Worm (Caenorhabditis elegans) whole organism, late embryonic: ENCODE data around the gene T13F3.8.

Experiments
- C08G9.2 ChIP-seq: sonication (generic microtip); optimal IDR thresholded peaks from 2 replicates; lab custom pipeline; 2016; ENCODE audit warnings: mild to moderate bottlenecking, missing genetic modification characterization, moderate library complexity, missing compliant biosample characterization
- C38D4.7 ChIP-seq: fragments of 200-800 bp; sonication (Bioruptor generic); optimal IDR thresholded peaks from 2 replicates; lab custom pipeline; 2018; ENCODE audit warnings: mild to moderate bottlenecking, missing genetic modification characterization, moderate library complexity, missing compliant biosample characterization
- F13H6.1 ChIP-seq: sonication (generic microtip); optimal IDR thresholded peaks from 2 replicates; lab custom pipeline; 2016; ENCODE audit warnings: missing genetic modification characterization, missing compliant biosample characterization
- K02D7.2 ChIP-seq: sonication (generic microtip); optimal IDR thresholded peaks from 2 replicates; lab custom pipeline; 2017; ENCODE audit warnings: mild to moderate bottlenecking, missing genetic modification characterization, missing compliant biosample characterization
- K09A11.1 ChIP-seq: sonication (generic microtip); optimal IDR thresholded peaks from 2 replicates; lab custom pipeline; 2017; ENCODE audit warnings: antibody characterized with exemption, mild to moderate bottlenecking, missing genetic modification characterization, missing compliant biosample characterization; ENCODE audit not compliant: insufficient read depth
- ahr-1 ChIP-seq: sonication (generic microtip); optimal IDR thresholded peaks from 2 replicates; lab custom pipeline; 2016; ENCODE audit warnings: missing genetic modification characterization, missing compliant biosample characterization
- ceh-14 ChIP-seq: sonication (generic microtip); optimal IDR thresholded peaks from 2 replicates; lab custom pipeline; 2016; ENCODE audit warnings: missing genotype, missing genetic modification characterization, missing compliant biosample characterization
- ceh-19 ChIP-seq: fragments of 200-800 bp; sonication (Bioruptor generic); optimal IDR thresholded peaks from 2 replicates; lab custom pipeline; 2018; ENCODE audit warnings: mild to moderate bottlenecking, missing genetic modification characterization, missing compliant biosample characterization
- ceh-30 ChIP-seq: fragments of 150-350 bp; optimal IDR thresholded peaks from 2 replicates; lab custom pipeline; 2014; ENCODE audit warnings: missing biosample characterization, missing genetic modification characterization
- ceh-34 ChIP-seq: sonication (generic microtip); optimal IDR thresholded peaks from 2 replicates; lab custom pipeline; 2016; ENCODE audit warnings: mild to moderate bottlenecking, missing genetic modification characterization, missing compliant biosample characterization
- ceh-45 ChIP-seq: fragments of 200-800 bp; sonication (Bioruptor generic); IDR thresholded peaks from 2 replicates; pipeline ENCODE4 v1.3.6; 2022; ENCODE audit warnings: missing genetic modification reagents, missing genetic modification characterization, missing compliant biosample characterization
- ceh-48 ChIP-seq: sonication (generic microtip); optimal IDR thresholded peaks from 2 replicates; lab custom pipeline; 2016; ENCODE audit warnings: missing genetic modification characterization, inconsistent platforms, missing compliant biosample characterization
- che-1 ChIP-seq: sonication (generic microtip); optimal IDR thresholded peaks from 2 replicates; lab custom pipeline; 2016; ENCODE audit warnings: mild to moderate bottlenecking, missing genetic modification characterization, missing compliant biosample characterization
- dve-1 ChIP-seq: sonication (generic microtip); optimal IDR thresholded peaks from 2 replicates; lab custom pipeline; 2017; ENCODE audit warnings: antibody characterized with exemption, mild to moderate bottlenecking, missing genetic modification characterization, missing compliant biosample characterization
- elt-2 ChIP-seq: sonication (generic microtip); optimal IDR thresholded peaks from 2 replicates; lab custom pipeline; 2016; ENCODE audit warnings: missing genetic modification reagents, missing genetic modification characterization, missing compliant biosample characterization
- elt-4 ChIP-seq: sonication (generic microtip); optimal IDR thresholded peaks from 2 replicates; lab custom pipeline; 2016; ENCODE audit warnings: missing genetic modification characterization, missing compliant biosample characterization
- ets-4 ChIP-seq: sonication (generic microtip); optimal IDR thresholded peaks from 2 replicates; lab custom pipeline; 2016; ENCODE audit warnings: missing genetic modification characterization, missing compliant biosample characterization
- fkh-6 ChIP-seq: sonication (generic microtip); optimal IDR thresholded peaks from 2 replicates; lab custom pipeline; 2016; ENCODE audit warnings: missing genetic modification characterization, missing compliant biosample characterization
- hlh-13 ChIP-seq: fragments of 200-800 bp; sonication (Bioruptor generic); optimal IDR thresholded peaks from 2 replicates; lab custom pipeline; 2018; ENCODE audit warnings: mild to moderate bottlenecking, missing genetic modification characterization, missing compliant biosample characterization
- hlh-15 ChIP-seq: sonication (generic microtip); optimal IDR thresholded peaks from 2 replicates; lab custom pipeline; 2016; ENCODE audit warnings: missing genetic modification characterization, missing compliant biosample characterization
- hlh-8 ChIP-seq: sonication (generic microtip); optimal IDR thresholded peaks from 2 replicates; lab custom pipeline; 2016; ENCODE audit warnings: missing genotype, missing genetic modification characterization, missing compliant biosample characterization
- lim-6 ChIP-seq: sonication (generic microtip); optimal IDR thresholded peaks from 2 replicates; lab custom pipeline; 2016; ENCODE audit warnings: missing genetic modification characterization, missing compliant biosample characterization
- mec-3 ChIP-seq: sonication (generic microtip); optimal IDR thresholded peaks from 2 replicates; lab custom pipeline; 2016; ENCODE audit warnings: borderline replicate concordance, missing genetic modification characterization, missing compliant biosample characterization
- nfya-1 ChIP-seq: sonication (generic microtip); optimal IDR thresholded peaks from 2 replicates; lab custom pipeline; 2017; ENCODE audit warnings: missing genetic modification characterization, mild to moderate bottlenecking, missing compliant biosample characterization, antibody characterized with exemption, moderate library complexity
- nhr-232 ChIP-seq: sonication (generic microtip); optimal IDR thresholded peaks from 2 replicates; lab custom pipeline; 2016; ENCODE audit warnings: missing genetic modification characterization, missing compliant biosample characterization
- npax-4 ChIP-seq: sonication (generic microtip); optimal IDR thresholded peaks from 2 replicates; lab custom pipeline; 2016; ENCODE audit warnings: missing genetic modification characterization, missing compliant biosample characterization
- odd-2 ChIP-seq: sonication (generic microtip); optimal IDR thresholded peaks from 2 replicates; lab custom pipeline; 2017; ENCODE audit warnings: antibody characterized with exemption, mild to moderate bottlenecking, missing genetic modification characterization, missing compliant biosample characterization
- pat-9 ChIP-seq: fragments of 200-800 bp; sonication (Bioruptor generic); optimal IDR thresholded peaks from 2 replicates; lab custom pipeline; 2018; ENCODE audit warnings: mild to moderate bottlenecking, missing genetic modification characterization, moderate library complexity, missing compliant biosample characterization
- pax-1 ChIP-seq: fragments of 150-350 bp; optimal IDR thresholded peaks from 2 replicates; lab custom pipeline; 2014; ENCODE audit warnings: missing biosample characterization, missing genetic modification characterization
- pha-2 ChIP-seq: sonication (generic microtip); optimal IDR thresholded peaks from 2 replicates; lab custom pipeline; 2017; ENCODE audit warnings: mild to moderate bottlenecking, missing genetic modification characterization, missing compliant biosample characterization
- pha-4 ChIP-seq: fragments of 150-350 bp; optimal IDR thresholded peaks from 2 replicates; lab custom pipeline; 2018; ENCODE audit warnings: missing biosample characterization, missing genetic modification reagents, missing genetic modification characterization
- pros-1 ChIP-seq: fragments of 150-350 bp; optimal IDR thresholded peaks from 2 replicates; lab custom pipeline; 2014; ENCODE audit warnings: missing biosample characterization, missing genetic modification reagents, missing genetic modification characterization
- rnt-1 ChIP-seq: sonication (generic microtip); optimal IDR thresholded peaks from 2 replicates; lab custom pipeline; 2016; ENCODE audit warnings: missing genetic modification characterization, missing compliant biosample characterization
- sox-4 ChIP-seq: sonication (generic microtip); optimal IDR thresholded peaks from 2 replicates; lab custom pipeline; 2017; ENCODE audit warnings: mild to moderate bottlenecking, missing genetic modification characterization, inconsistent platforms, missing compliant biosample characterization
- syd-9 ChIP-seq: sonication (generic microtip); optimal IDR thresholded peaks from 2 replicates; lab custom pipeline; 2016; ENCODE audit warnings: mild to moderate bottlenecking, missing genetic modification characterization, moderate library complexity, missing compliant biosample characterization
- tbx-2 ChIP-seq: sonication (generic microtip); optimal IDR thresholded peaks from 2 replicates; lab custom pipeline; 2016; ENCODE audit warnings: missing genetic modification characterization, missing compliant biosample characterization
- ttx-3 ChIP-seq: sonication (generic microtip); optimal IDR thresholded peaks from 2 replicates; lab custom pipeline; 2016; ENCODE audit warnings: missing genetic modification reagents, missing genetic modification characterization, missing compliant biosample characterization
- unc-3 ChIP-seq, 2 experiments: fragments of 200-800 bp in 1 of 2; sonication (Bioruptor generic) in 1 of 2; sonication (generic microtip) in 1 of 2; conservative IDR thresholded peaks in 1 of 2; optimal IDR thresholded peaks in 1 of 2; 2 replicates each; pipeline versions ENCODE4 v1.3.6 to Lab custom; 2016 to 2022; ENCODE audit warnings: missing compliant biosample characterization in 2 of 2, missing genetic modification characterization in 2 of 2, missing genetic modification reagents in 1 of 2
- unc-42 ChIP-seq: sonication (generic microtip); optimal IDR thresholded peaks from 2 replicates; lab custom pipeline; 2016; ENCODE audit warnings: missing genotype, missing genetic modification characterization, missing compliant biosample characterization
- unc-55 ChIP-seq: sonication (generic microtip); optimal IDR thresholded peaks from 2 replicates; lab custom pipeline; 2017; ENCODE audit warnings: missing biosample characterization, missing genetic modification reagents, missing genetic modification characterization
- zip-5 ChIP-seq: sonication (generic microtip); optimal IDR thresholded peaks from 2 replicates; lab custom pipeline; 2016; ENCODE audit warnings: missing genetic modification characterization, missing compliant biosample characterization
- ztf-16 ChIP-seq: sonication (generic microtip); optimal IDR thresholded peaks from 2 replicates; lab custom pipeline; 2017; ENCODE audit warnings: missing genetic modification characterization, missing compliant biosample characterization

T13F3.8 gene

ce11 chrV:16235135-16235534 lies 34.5 kb upstream of the T13F3.8 start, which contains the start of gene F21H7.3:
Gene F21H7.3, minus strand, starts transcription at chrV:16235235.
- TF ChIP-seq npax-4 (tag; lab: Kevin White, UChicago) (no peak), ceh-30 (tag; lab: Kevin White, UChicago) (no peak), C38D4.7 (GFP tag; lab: Kevin White, UChicago) (no peak), sox-4 (no peak), ceh-45 (GFP tag; lab: Robert Waterston, UW) (no peak), dve-1 (no peak), ceh-14 (tag; lab: Kevin White, UChicago) (no peak), hlh-15 (tag; lab: Kevin White, UChicago) (no peak), hlh-13 (GFP tag; lab: Kevin White, UChicago) (no peak), rnt-1 (tag; lab: Kevin White, UChicago) (no peak), mec-3 (tag; lab: Kevin White, UChicago) (no peak), hlh-8 (tag; lab: Kevin White, UChicago) (no peak), nfya-1 (tag; lab: Kevin White, UChicago) (no peak), fkh-6 (tag; lab: Kevin White, UChicago) (no peak), K09A11.1 (no peak), odd-2 (tag; lab: Kevin White, UChicago) (no peak), elt-2 (tag; lab: Kevin White, UChicago) (no peak), unc-42 (tag; lab: Kevin White, UChicago) (no peak)

- TF ChIP-seq ceh-19 (GFP tag; lab: Kevin White, UChicago) (no peak), odd-2 (tag; lab: Kevin White, UChicago) (no peak), pat-9 (tag; lab: Kevin White, UChicago) (no peak), K02D7.2 (no peak), elt-4 (no peak), ttx-3 (tag; lab: Kevin White, UChicago) (no peak), pha-2 (tag; lab: Kevin White, UChicago) (no peak), pros-1 (tag; lab: Kevin White, UChicago) (no peak)
Measured at ce11 chrV:16235647-16236046, 34.0 kb upstream of the T13F3.8 start, which contains the start of gene srh-98. Gene srh-98, minus strand, starts transcription at chrV:16235747.

ce11 chrV:16237223-16237622 lies 32.4 kb upstream of the T13F3.8 start, which contains the start of gene F21H7.5:
Gene F21H7.5, plus strand, starts transcription at chrV:16237523.
- TF ChIP-seq unc-55 (GFP tag; lab: Kevin White, UChicago), result no peak
- no peak for TF ChIP-seq ceh-34 (tag; lab: Kevin White, UChicago)
- no peak for TF ChIP-seq C08G9.2 (tag; lab: Kevin White, UChicago)
- no peak for TF ChIP-seq zip-5 (tag; lab: Kevin White, UChicago)
- TF ChIP-seq ceh-19 (GFP tag; lab: Kevin White, UChicago), result no peak
- TF ChIP-seq nfya-1 (tag; lab: Kevin White, UChicago), result no peak
- TF ChIP-seq elt-4, result no peak
- TF ChIP-seq nhr-232 (tag; lab: Kevin White, UChicago), result no peak
- TF ChIP-seq elt-2 (tag; lab: Kevin White, UChicago), result no peak
- TF ChIP-seq ztf-16, result no peak
- TF ChIP-seq syd-9 (tag; lab: Kevin White, UChicago), result no peak
- TF ChIP-seq pha-4 (tag; lab: Kevin White, UChicago), result no peak
- no peak for TF ChIP-seq ceh-14 (tag; lab: Kevin White, UChicago)
- no peak for TF ChIP-seq tbx-2 (tag; lab: Kevin White, UChicago)
- no peak for TF ChIP-seq mec-3 (tag; lab: Kevin White, UChicago)
- no peak for TF ChIP-seq hlh-13 (GFP tag; lab: Kevin White, UChicago)

ce11 chrV:16244078-16244477 lies 25.5 kb upstream of the T13F3.8 start, which contains the start of gene srh-104:
Gene srh-104, minus strand, starts transcription at chrV:16244178.
- TF ChIP-seq che-1 (tag; lab: Kevin White, UChicago), result no peak
- TF ChIP-seq ceh-48 (tag; lab: Kevin White, UChicago), result no peak
- TF ChIP-seq pax-1 (tag; lab: Kevin White, UChicago), result no peak
- TF ChIP-seq pha-4 (tag; lab: Kevin White, UChicago), result no peak
- TF ChIP-seq pat-9 (tag; lab: Kevin White, UChicago), result no peak
- no peak for TF ChIP-seq K09A11.1
- no peak for TF ChIP-seq unc-3 (GFP tag; conservative IDR thresholded peaks at IDR 0.05; lab: Robert Waterston, UW)
- no peak for TF ChIP-seq unc-3 (tag; optimal IDR thresholded peaks at IDR 0.05; lab: Kevin White, UChicago)
- TF ChIP-seq ets-4 (tag; lab: Kevin White, UChicago), result no peak
- TF ChIP-seq F13H6.1 (tag; lab: Kevin White, UChicago), result no peak
- no peak for TF ChIP-seq C08G9.2 (tag; lab: Kevin White, UChicago)
- TF ChIP-seq ahr-1 (tag; lab: Kevin White, UChicago), result no peak
- TF ChIP-seq odd-2 (tag; lab: Kevin White, UChicago), result no peak
- no peak for TF ChIP-seq lim-6 (tag; lab: Kevin White, UChicago)
- TF ChIP-seq hlh-8 (tag; lab: Kevin White, UChicago), result no peak
